Worm (Caenorhabditis elegans): ENCODE data around the gene Y116A8C.20.

Gene Y116A8C.20

ce11 chrIV:17040618-17041017 lies at the start of gene Y116A8C.20:
Gene Y116A8C.20 (plus strand): TSS chrIV:17040918.
- TF ChIP-seq tbx-37 (GFP tag; conservative IDR thresholded peaks at IDR 0.05) (no peak), hmbx-1 (tag; optimal IDR thresholded peaks at IDR 0.05) (no peak), sea-1 (GFP tag; conservative IDR thresholded peaks at IDR 0.05) (no peak), ama-1 (optimal IDR thresholded peaks at IDR 0.05) (no peak), ceh-36 (tag; optimal IDR thresholded peaks at IDR 0.05) (no peak), hnd-1 (tag; optimal IDR thresholded peaks at IDR 0.05) (no peak), ets-7 (tag; optimal IDR thresholded peaks at IDR 0.05) (no peak), B0310.2 (tag; optimal IDR thresholded peaks at IDR 0.05) (no peak), ceh-13 (GFP tag; optimal IDR thresholded peaks at IDR 0.05) (no peak), aly-1 (tag; optimal IDR thresholded peaks at IDR 0.05) (no peak), tra-4 (tag; optimal IDR thresholded peaks at IDR 0.05) (no peak)

ce11 chrIV:16995425-16995824 lies 45.3 kb upstream of the Y116A8C.20 start, which contains the start of gene rom-4:
Gene rom-4 (plus strand): TSS chrIV:16995822.
- TF ChIP-seq hnd-1 (tag; optimal IDR thresholded peaks at IDR 0.05) (peak; percentile 28), tbx-37 (GFP tag; conservative IDR thresholded peaks at IDR 0.05) (peak; percentile 85), ama-1 (optimal IDR thresholded peaks at IDR 0.05) (no peak), scrt-1 (GFP tag; IDR thresholded peaks at IDR 0.05) (no peak), flt-1 (GFP tag; IDR thresholded peaks at IDR 0.05) (no peak), ets-7 (tag; optimal IDR thresholded peaks at IDR 0.05) (peak; percentile 38), pes-1 (GFP tag; IDR thresholded peaks at IDR 0.05) (peak; percentile 57; the same call in 1 of the 2 replicates), tbx-11 (GFP tag; IDR thresholded peaks at IDR 0.05) (0 out of 2 replicates have a peak, but pooled peaks have one; percentile 37), hmg-4 (GFP tag; optimal IDR thresholded peaks at IDR 0.05) (no peak), hmbx-1 (tag; optimal IDR thresholded peaks at IDR 0.05) (no peak), ceh-36 (tag; optimal IDR thresholded peaks at IDR 0.05) (no peak), F13C5.2 (tag; optimal IDR thresholded peaks at IDR 0.05) (no peak), ceh-13 (GFP tag; optimal IDR thresholded peaks at IDR 0.05) (no peak), tra-4 (tag; optimal IDR thresholded peaks at IDR 0.05) (no peak), aly-1 (tag; optimal IDR thresholded peaks at IDR 0.05) (no peak), sea-1 (GFP tag; conservative IDR thresholded peaks at IDR 0.05) (no peak), B0310.2 (tag; optimal IDR thresholded peaks at IDR 0.05) (no peak)

ce11 chrIV:17005734-17006133 lies 35.0 kb upstream of the Y116A8C.20 start:
- TF ChIP-seq ama-1 (optimal IDR thresholded peaks at IDR 0.05), result no peak
- TF ChIP-seq pes-1 (GFP tag; IDR thresholded peaks at IDR 0.05), result no peak
- TF ChIP-seq flt-1 (GFP tag; IDR thresholded peaks at IDR 0.05), result no peak

DNA sequence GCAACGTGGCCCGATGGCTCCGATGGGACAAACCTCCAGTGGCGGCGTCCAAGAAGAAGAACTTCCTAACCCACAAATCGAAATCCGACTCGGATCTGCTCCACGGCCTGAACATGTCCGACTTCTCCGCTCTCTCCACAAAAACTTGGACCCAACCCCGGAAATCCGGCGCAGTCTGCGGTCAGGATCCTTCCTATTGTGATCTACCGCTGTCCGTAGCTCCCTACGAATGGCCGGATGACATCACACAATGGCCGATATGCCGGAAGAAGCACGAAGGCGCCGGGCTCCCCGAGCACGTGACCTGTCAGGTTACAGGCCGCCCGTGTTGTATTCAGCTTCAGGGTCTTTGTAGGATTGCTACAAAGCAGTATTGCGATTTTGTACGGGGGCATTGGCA lies 30.4 kb upstream of the Y116A8C.20 start:
- TF ChIP-seq hmbx-1 (tag; optimal IDR thresholded peaks at IDR 0.05) (no peak), F13C5.2 (tag; optimal IDR thresholded peaks at IDR 0.05) (no peak)

DNA sequence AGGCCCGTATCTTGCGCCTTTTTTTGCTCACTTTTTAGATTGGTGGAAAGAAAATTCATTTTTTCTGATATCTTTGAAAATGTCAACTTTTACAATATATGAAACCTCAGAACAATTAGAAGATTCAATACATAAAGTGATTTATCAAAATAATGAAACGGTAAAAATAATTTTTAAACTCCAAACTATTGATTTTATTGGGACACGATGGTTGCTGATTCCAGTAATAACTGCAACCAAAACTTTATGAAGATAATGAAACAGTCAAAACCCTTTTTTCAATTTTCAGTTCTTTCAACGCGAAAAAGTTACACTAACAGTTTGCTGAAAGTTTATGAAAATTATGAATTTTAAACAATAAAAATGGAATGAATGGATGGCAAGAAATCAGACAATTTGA lies 19.7 kb upstream of the Y116A8C.20 start:
- TF ChIP-seq ama-1 (optimal IDR thresholded peaks at IDR 0.05), result no peak
- no peak for TF ChIP-seq flt-1 (GFP tag; IDR thresholded peaks at IDR 0.05)
- TF ChIP-seq tbx-37 (GFP tag; conservative IDR thresholded peaks at IDR 0.05), result no peak
- no peak for TF ChIP-seq hnd-1 (tag; optimal IDR thresholded peaks at IDR 0.05)
- TF ChIP-seq F13C5.2 (tag; optimal IDR thresholded peaks at IDR 0.05), result no peak
- no peak for TF ChIP-seq tra-4 (tag; optimal IDR thresholded peaks at IDR 0.05)
- TF ChIP-seq sea-1 (GFP tag; conservative IDR thresholded peaks at IDR 0.05), result no peak

ce11 chrIV:17025017-17025416 lies 15.7 kb upstream of the Y116A8C.20 start, which contains the start of gene dct-13:
Gene dct-13 (minus strand): TSS chrIV:17025117.
- TF ChIP-seq tra-4 (tag; optimal IDR thresholded peaks at IDR 0.05), result no peak
- no peak for TF ChIP-seq tbx-37 (GFP tag; conservative IDR thresholded peaks at IDR 0.05)
- TF ChIP-seq hnd-1 (tag; optimal IDR thresholded peaks at IDR 0.05), result no peak
- TF ChIP-seq ceh-36 (tag; optimal IDR thresholded peaks at IDR 0.05), result no peak
- TF ChIP-seq tbx-11 (GFP tag; IDR thresholded peaks at IDR 0.05), result no peak
- no peak for TF ChIP-seq F13C5.2 (tag; optimal IDR thresholded peaks at IDR 0.05)
- no peak for TF ChIP-seq flt-1 (GFP tag; IDR thresholded peaks at IDR 0.05)
- TF ChIP-seq ama-1 (optimal IDR thresholded peaks at IDR 0.05), result no peak
- no peak for TF ChIP-seq hmg-4 (GFP tag; optimal IDR thresholded peaks at IDR 0.05)
- TF ChIP-seq sea-1 (GFP tag; conservative IDR thresholded peaks at IDR 0.05), result no peak
- no peak for TF ChIP-seq B0310.2 (tag; optimal IDR thresholded peaks at IDR 0.05)
- no peak for TF ChIP-seq aly-1 (tag; optimal IDR thresholded peaks at IDR 0.05)

- TF ChIP-seq ceh-13 (GFP tag; optimal IDR thresholded peaks at IDR 0.05) (no peak), sea-1 (GFP tag; conservative IDR thresholded peaks at IDR 0.05) (no peak), aly-1 (tag; optimal IDR thresholded peaks at IDR 0.05) (no peak)
Measured at ce11 chrIV:17026568-17026967, 14.2 kb upstream of the Y116A8C.20 start.

DNA sequence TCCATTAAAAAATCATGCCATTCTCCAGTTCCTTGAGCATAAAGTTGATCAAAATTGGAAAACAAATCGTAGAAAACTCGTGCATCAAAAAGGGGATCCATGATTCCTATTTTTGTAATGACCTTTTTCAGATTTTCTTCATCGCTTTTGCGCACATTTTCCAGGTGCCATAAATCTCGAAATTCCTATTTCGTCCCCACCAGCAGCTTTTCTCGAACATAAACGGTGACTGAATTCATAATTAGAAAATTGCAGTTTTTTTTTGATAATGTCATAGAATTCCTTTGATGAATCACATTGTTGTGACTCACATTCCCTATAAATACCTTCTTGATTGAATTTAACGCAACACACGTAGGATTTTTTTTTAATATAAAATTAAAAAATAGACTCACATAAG lies 10.2 kb upstream of the Y116A8C.20 start, which contains the start of gene nhr-229:
Gene nhr-229 (minus strand): TSS at position 101 of the 400 bp plus-strand sequence.
- TF ChIP-seq tbx-37 (GFP tag; conservative IDR thresholded peaks at IDR 0.05) (no peak), ets-7 (tag; optimal IDR thresholded peaks at IDR 0.05) (no peak), tra-4 (tag; optimal IDR thresholded peaks at IDR 0.05) (no peak), aly-1 (tag; optimal IDR thresholded peaks at IDR 0.05) (no peak), B0310.2 (tag; optimal IDR thresholded peaks at IDR 0.05) (no peak), F13C5.2 (tag; optimal IDR thresholded peaks at IDR 0.05) (no peak)

DNA sequence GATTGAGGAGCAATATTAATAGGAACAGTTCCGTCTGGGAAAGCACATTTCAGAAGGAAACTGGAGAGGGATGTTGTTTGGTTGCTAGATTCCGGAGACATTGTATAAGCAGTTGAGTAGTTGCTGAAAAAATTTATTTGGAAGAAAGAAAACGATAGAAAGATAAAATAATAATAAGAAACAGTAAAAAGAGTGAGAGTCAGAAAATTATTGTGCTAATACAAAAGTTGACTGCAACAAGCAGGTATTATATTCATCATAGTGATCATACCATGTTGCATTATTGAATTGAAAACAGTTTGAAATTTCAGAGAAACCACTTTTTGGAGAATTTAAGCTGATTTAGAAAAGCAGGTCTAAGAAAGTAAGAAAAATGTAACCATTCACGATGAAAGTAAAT lies 1.2 kb upstream of the Y116A8C.20 start, which contains the start of gene Y116A8C.19:
Gene Y116A8C.19 (minus strand): TSS at position 101 of the 400 bp plus-strand sequence.
- TF ChIP-seq F13C5.2 (tag; optimal IDR thresholded peaks at IDR 0.05) (no peak), ets-7 (tag; optimal IDR thresholded peaks at IDR 0.05) (no peak), ceh-13 (GFP tag; optimal IDR thresholded peaks at IDR 0.05) (no peak), pes-1 (GFP tag; IDR thresholded peaks at IDR 0.05) (no peak), scrt-1 (GFP tag; IDR thresholded peaks at IDR 0.05) (no peak), hmg-4 (GFP tag; optimal IDR thresholded peaks at IDR 0.05) (no peak), sea-1 (GFP tag; conservative IDR thresholded peaks at IDR 0.05) (no peak), B0310.2 (tag; optimal IDR thresholded peaks at IDR 0.05) (no peak), tbx-37 (GFP tag; conservative IDR thresholded peaks at IDR 0.05) (no peak), aly-1 (tag; optimal IDR thresholded peaks at IDR 0.05) (no peak), tra-4 (tag; optimal IDR thresholded peaks at IDR 0.05) (no peak), tbx-11 (GFP tag; IDR thresholded peaks at IDR 0.05) (no peak), ceh-36 (tag; optimal IDR thresholded peaks at IDR 0.05) (no peak), hmbx-1 (tag; optimal IDR thresholded peaks at IDR 0.05) (no peak), hnd-1 (tag; optimal IDR thresholded peaks at IDR 0.05) (no peak), flt-1 (GFP tag; IDR thresholded peaks at IDR 0.05) (no peak)
